Worm (Caenorhabditis elegans) whole organism, L4 larva: ENCODE data around the gene tofu-2.
A peak's percentile ranks its signal among the peaks of the same experiment; 100 is the strongest.

Experiments
- ZK546.5 ChIP-seq, 2 experiments: sonication (generic microtip); optimal IDR thresholded peaks; 2 replicates each; lab custom pipeline; 2017; ENCODE audit warnings: missing biosample characterization in 2 of 2, missing genetic modification characterization in 2 of 2
- ama-1 ChIP-seq: fragments of 150-350 bp; optimal IDR thresholded peaks from 2 replicates; lab custom pipeline; 2014; ENCODE audit warnings: inconsistent platforms, mixed read lengths
- dmd-8 ChIP-seq: fragments of 200-800 bp; sonication (Bioruptor generic); IDR thresholded peaks from 2 replicates; pipeline ENCODE4 v1.3.6; 2022; ENCODE audit warnings: missing genetic modification characterization, missing compliant biosample characterization
- egl-43 ChIP-seq: fragments of 200-800 bp; sonication (Bioruptor generic); IDR thresholded peaks from 2 replicates; pipeline ENCODE4 v1.3.6; 2022; ENCODE audit warnings: missing genetic modification reagents, missing genetic modification characterization, missing compliant biosample characterization
- fkh-10 ChIP-seq: fragments of 150-350 bp; optimal IDR thresholded peaks from 2 replicates; lab custom pipeline; 2014; ENCODE audit warnings: missing biosample characterization, missing genetic modification reagents, missing genetic modification characterization
- lin-1 ChIP-seq: fragments of 200-800 bp; sonication (Bioruptor generic); IDR thresholded peaks from 2 replicates; pipeline ENCODE4 v1.3.6; 2022; ENCODE audit warnings: missing genetic modification reagents, missing genetic modification characterization, missing compliant biosample characterization
- pha-4 ChIP-seq, 2 experiments: fragments of 150-350 bp in 1 of 2; fragments of 200-800 bp in 1 of 2; sonication (Bioruptor generic) in 1 of 2; IDR thresholded peaks in 1 of 2; optimal IDR thresholded peaks in 1 of 2; 2 replicates each; pipeline versions ENCODE4 v1.3.6 to Lab custom; 2014 to 2022; ENCODE audit warnings: missing genetic modification characterization in 2 of 2, missing genetic modification reagents in 2 of 2, missing biosample characterization in 1 of 2, missing compliant biosample characterization in 1 of 2
- tag-97 ChIP-seq: fragments of 200-800 bp; sonication (Bioruptor generic); IDR thresholded peaks from 2 replicates; pipeline ENCODE4 v1.3.6; 2022; ENCODE audit warnings: missing genetic modification characterization, missing compliant biosample characterization
- unc-62 ChIP-seq, 3 experiments: fragments of 150-350 bp in 1 of 3; sonication (generic microtip); optimal IDR thresholded peaks in 2 of 3; peaks in 1 of 3; 1 replicate in 1 of 3; 2 replicates in 2 of 3; lab custom pipeline; 2014 to 2017; ENCODE audit warnings: missing biosample characterization in 3 of 3, missing genetic modification characterization in 3 of 3, missing genetic modification reagents in 3 of 3, missing genotype in 1 of 3
- ztf-11 ChIP-seq: fragments of 150-350 bp; optimal IDR thresholded peaks from 2 replicates; lab custom pipeline; 2014; ENCODE audit warnings: missing biosample characterization, missing genetic modification characterization

ce11 chrV:7059350-7059749, 8.3 kb upstream of the tofu-2 start, which contains the start of gene mdt-6:
- TF ChIP-seq ztf-11 (tag; lab: Kevin White, UChicago): no peak
- TF ChIP-seq fkh-10: no peak
- peak in 1 of 2 experiments; percentile 88 for TF ChIP-seq unc-62 (GFP tag; optimal IDR thresholded peaks at IDR 0.05 in 1 of 2; lab: Kevin White, UChicago)
- no peak for TF ChIP-seq unc-62 (tag; optimal IDR thresholded peaks at IDR 0.05; lab: Kevin White, UChicago)
- TF ChIP-seq egl-43: no peak; the same call in 1 of the 2 replicates
- TF ChIP-seq ama-1 (lab: Kevin White, UChicago): no peak
- no peak for TF ChIP-seq lin-1 (GFP tag; lab: Robert Waterston, UW)
- no peak for TF ChIP-seq tag-97 (GFP tag; lab: Robert Waterston, UW)
- TF ChIP-seq dmd-8 (GFP tag; lab: Robert Waterston, UW): no peak
- no peak for TF ChIP-seq ZK546.5 (tag; optimal IDR thresholded peaks at IDR 0.05; lab: Kevin White, UChicago)
- TF ChIP-seq pha-4 (GFP tag; IDR thresholded peaks at IDR 0.05; lab: Robert Waterston, UW): no peak
- no peak for TF ChIP-seq pha-4 (tag; optimal IDR thresholded peaks at IDR 0.05; lab: Kevin White, UChicago)
